Fruit fly (Drosophila melanogaster) S2 (cell line): ENCODE measurements around the gene Sidpn.

Source experiments
- CG8478 ChIP-seq: fragments of >200 bp; optimal IDR thresholded peaks from 2 replicates; lab custom pipeline; 2018
- CTCF ChIP-seq, 2 experiments: fragments of >200 bp; optimal IDR thresholded peaks; 2 replicates each; lab custom pipeline; 2018

- no peak for TF ChIP-seq CTCF (optimal IDR thresholded peaks at IDR 0.05; lab: Kevin White, UChicago)
- TF ChIP-seq CG8478 (lab: Kevin White, UChicago), result no peak
Observed at dm6 chr2L:19010566-19010965, 16.9 kb upstream of the Sidpn start, which contains the start of gene robl37BC.
